Worm (Caenorhabditis elegans): ENCODE data around the gene zip-11.
A peak's percentile ranks its signal among the peaks of the same experiment; 100 is the strongest.
"Not testable (repeated sequence)": the region's sequence is repeated elsewhere in the genome, so short reads cannot be mapped to it uniquely, and the experiment has no call there.

zip-11 gene

ce11 chrIV:3298300-3298699 is 12.8 kb upstream of the zip-11 start, which contains the start of gene W08E12.6:
W08E12.6 (plus strand) TSS chrIV:3298600.
- TF ChIP-seq him-1 (tag; optimal IDR thresholded peaks at IDR 0.05) = no peak
- no peak for TF ChIP-seq W03F9.2 (tag; optimal IDR thresholded peaks at IDR 0.05)
- no peak for TF ChIP-seq dao-5 (tag; optimal IDR thresholded peaks at IDR 0.05)

- no peak for TF ChIP-seq him-1 (tag; optimal IDR thresholded peaks at IDR 0.05)
- TF ChIP-seq W03F9.2 (tag; optimal IDR thresholded peaks at IDR 0.05) = no peak
- no peak for TF ChIP-seq dao-5 (tag; optimal IDR thresholded peaks at IDR 0.05)
Measured at ce11 chrIV:3299229-3299628, 11.8 kb upstream of the zip-11 start.

- TF ChIP-seq dao-5 (tag; optimal IDR thresholded peaks at IDR 0.05) = no peak
- TF ChIP-seq W03F9.2 (tag; optimal IDR thresholded peaks at IDR 0.05) = no peak
- TF ChIP-seq him-1 (tag; optimal IDR thresholded peaks at IDR 0.05) = no peak
Measured at ce11 chrIV:3300492-3300891, 10.6 kb upstream of the zip-11 start, which contains the start of gene W08E12.5. W08E12.5 (plus strand) TSS chrIV:3300792.

- TF ChIP-seq him-1, dao-5, W03F9.2 (tag; optimal IDR thresholded peaks at IDR 0.05): not testable (repeated sequence)
Measured at ce11 chrIV:3302058-3302457, 9.0 kb upstream of the zip-11 start, which contains the start of gene W08E12.4. W08E12.4 (plus strand) TSS chrIV:3302358.

ce11 chrIV:3303690-3304089 is 7.4 kb upstream of the zip-11 start, which contains the start of gene idpp-12:
idpp-12 (plus strand) TSS chrIV:3303990.
- not testable (repeated sequence) for TF ChIP-seq W03F9.2, dao-5, him-1 (tag; optimal IDR thresholded peaks at IDR 0.05)

ce11 chrIV:3305575-3305974 is 5.5 kb upstream of the zip-11 start, which contains the start of gene W08E12.2:
W08E12.2 (plus strand) TSS chrIV:3305875.
- TF ChIP-seq W03F9.2 (tag; optimal IDR thresholded peaks at IDR 0.05) = no peak
- TF ChIP-seq dao-5 (tag; optimal IDR thresholded peaks at IDR 0.05) = no peak
- no peak for TF ChIP-seq him-1 (tag; optimal IDR thresholded peaks at IDR 0.05)

- TF ChIP-seq W03F9.2 (tag; optimal IDR thresholded peaks at IDR 0.05) = no peak
Measured at ce11 chrIV:3307463-3307862, 3.6 kb upstream of the zip-11 start, which contains the start of gene W08E12.9. W08E12.9 (minus strand) TSS chrIV:3307563.

- TF ChIP-seq him-1 (tag; optimal IDR thresholded peaks at IDR 0.05) (no peak), W03F9.2 (tag; optimal IDR thresholded peaks at IDR 0.05) (no peak), dao-5 (tag; optimal IDR thresholded peaks at IDR 0.05) (no peak)
Measured at ce11 chrIV:3308885-3309284, 2.2 kb upstream of the zip-11 start.

ce11 chrIV:3310662-3311219 is 335 bp upstream of the zip-11 start:
- TF ChIP-seq W03F9.2 (tag; optimal IDR thresholded peaks at IDR 0.05) = no peak
- TF ChIP-seq him-1 (tag; optimal IDR thresholded peaks at IDR 0.05) = no peak
- TF ChIP-seq dao-5 (tag; optimal IDR thresholded peaks at IDR 0.05) = no peak

ce11 chrIV:3331758-3332157 is 20.7 kb downstream of the zip-11 start, which contains the start of gene F42A6.5:
F42A6.5 (minus strand) TSS chrIV:3331858.
- not testable (repeated sequence) for TF ChIP-seq W03F9.2, him-1, dao-5 (tag; optimal IDR thresholded peaks at IDR 0.05)

ce11 chrIV:3336585-3336984 is 25.5 kb downstream of the zip-11 start, which contains the start of gene F42A6.6:
F42A6.6 (minus strand) TSS chrIV:3336873.
- TF ChIP-seq W03F9.2 (tag; optimal IDR thresholded peaks at IDR 0.05) = peak; percentile 20
- TF ChIP-seq him-1 (tag; optimal IDR thresholded peaks at IDR 0.05) = no peak

ce11 chrIV:3337275-3337674 is 26.2 kb downstream of the zip-11 start:
- TF ChIP-seq W03F9.2 (tag; optimal IDR thresholded peaks at IDR 0.05) = no peak
- no peak for TF ChIP-seq him-1 (tag; optimal IDR thresholded peaks at IDR 0.05)
- TF ChIP-seq dao-5 (tag; optimal IDR thresholded peaks at IDR 0.05) = no peak

- no peak for TF ChIP-seq dao-5 (tag; optimal IDR thresholded peaks at IDR 0.05)
- no peak for TF ChIP-seq him-1 (tag; optimal IDR thresholded peaks at IDR 0.05)
- no peak for TF ChIP-seq W03F9.2 (tag; optimal IDR thresholded peaks at IDR 0.05)
Measured at ce11 chrIV:3338176-3338575, 27.1 kb downstream of the zip-11 start.

ce11 chrIV:3338676-3339075 is 27.6 kb downstream of the zip-11 start, which contains the start of gene hrpa-1:
hrpa-1 (minus strand) TSS chrIV:3338867.
- TF ChIP-seq dao-5 (tag; optimal IDR thresholded peaks at IDR 0.05) (no peak), him-1 (tag; optimal IDR thresholded peaks at IDR 0.05) (peak; percentile 47), W03F9.2 (tag; optimal IDR thresholded peaks at IDR 0.05) (peak; percentile 78)

- TF ChIP-seq him-1 (tag; optimal IDR thresholded peaks at IDR 0.05) (no peak), dao-5 (tag; optimal IDR thresholded peaks at IDR 0.05) (no peak), W03F9.2 (tag; optimal IDR thresholded peaks at IDR 0.05) (no peak)
Measured at ce11 chrIV:3341170-3341569, 30.1 kb downstream of the zip-11 start, which contains the start of gene F42A6.2. F42A6.2 (plus strand) TSS chrIV:3341470.

Data from whole organism, L4/young adult.